Fruit fly (Drosophila melanogaster) whole organism, embryonic: Measurements from ENCODE around the gene SmD2.
A peak's percentile ranks its signal among the peaks of the same experiment; 100 is the strongest.

ENCODE experiments used
- Asciz ChIP-seq: fragments of 200-800 bp; sonication (Bioruptor generic); optimal IDR thresholded peaks from 2 replicates; lab custom pipeline; 2017; ENCODE audit warnings: missing biosample characterization, mild to moderate bottlenecking, missing genetic modification characterization, missing genetic modification reagents
- B-H1 ChIP-seq: fragments of 200-800 bp; sonication (Bioruptor generic); IDR thresholded peaks from 3 replicates; pipeline ENCODE4 v1.3.6; 2022; ENCODE audit warnings: missing biosample characterization, missing genetic modification characterization
- CG10274 ChIP-seq: fragments of 200-800 bp; sonication (Bioruptor generic); optimal IDR thresholded peaks from 3 replicates; lab custom pipeline; 2017; ENCODE audit warnings: missing biosample characterization, mild to moderate bottlenecking, missing genetic modification characterization
- CG10462 ChIP-seq: fragments of 200-800 bp; sonication (Bioruptor generic); optimal IDR thresholded peaks from 2 replicates; lab custom pipeline; 2016; ENCODE audit warnings: missing biosample characterization, missing genetic modification characterization
- CG12155 ChIP-seq: fragments of 200-800 bp; sonication (Bioruptor generic); optimal IDR thresholded peaks from 3 replicates; lab custom pipeline; 2016; ENCODE audit warnings: missing biosample characterization, missing genetic modification characterization
- CG14441 ChIP-seq: fragments of 200-800 bp; sonication (Bioruptor generic); IDR thresholded peaks from 2 replicates; pipeline ENCODE4 v1.3.6; 2022; ENCODE audit warnings: missing biosample characterization, missing genetic modification characterization
- CG1529 ChIP-seq: fragments of 200-800 bp; sonication (Bioruptor generic); optimal IDR thresholded peaks from 3 replicates; lab custom pipeline; 2018; ENCODE audit warnings: missing biosample characterization, missing genetic modification characterization
- CG1602 ChIP-seq: fragments of 200-800 bp; sonication (Bioruptor generic); optimal IDR thresholded peaks from 3 replicates; lab custom pipeline; 2016; ENCODE audit warnings: missing biosample characterization, missing genetic modification characterization
- CG17612 ChIP-seq: fragments of 200-800 bp; sonication (Bioruptor generic); IDR thresholded peaks from 2 replicates; pipeline ENCODE4 v1.3.6; 2022; ENCODE audit warnings: missing biosample characterization, missing genetic modification characterization
- CG30431 ChIP-seq: fragments of 200-800 bp; sonication (Bioruptor generic); optimal IDR thresholded peaks from 2 replicates; lab custom pipeline; 2017; ENCODE audit warnings: missing biosample characterization, missing genetic modification characterization
- CG32767 ChIP-seq: fragments of 200-800 bp; sonication (Bioruptor generic); IDR thresholded peaks from 2 replicates; pipeline ENCODE4 v1.3.6; 2022; ENCODE audit warnings: missing biosample characterization, missing genetic modification characterization
- CG33213 ChIP-seq: fragments of 200-800 bp; sonication (Bioruptor generic); optimal IDR thresholded peaks from 3 replicates; lab custom pipeline; 2016; ENCODE audit warnings: missing biosample characterization, missing genetic modification characterization
- CG3995 ChIP-seq: fragments of 200-800 bp; sonication (Bioruptor generic); optimal IDR thresholded peaks from 3 replicates; lab custom pipeline; 2016; ENCODE audit warnings: missing biosample characterization, missing genetic modification characterization
- CG43689 ChIP-seq: fragments of 200-800 bp; sonication (Bioruptor generic); IDR thresholded peaks from 2 replicates; pipeline ENCODE4 v1.3.6; 2022; ENCODE audit warnings: missing biosample characterization, missing genetic modification characterization
- CG4730 ChIP-seq: fragments of 200-800 bp; sonication (Bioruptor generic); IDR thresholded peaks from 2 replicates; pipeline ENCODE4 v1.3.6; 2022; ENCODE audit warnings: missing biosample characterization, missing genetic modification characterization
- CG7745 ChIP-seq: fragments of 200-800 bp; sonication (Bioruptor generic); optimal IDR thresholded peaks from 2 replicates; lab custom pipeline; 2018; ENCODE audit warnings: missing biosample characterization, mild to moderate bottlenecking, missing genetic modification characterization, moderate library complexity
- CG7786 ChIP-seq: fragments of 200-800 bp; sonication (Bioruptor generic); optimal IDR thresholded peaks from 2 replicates; lab custom pipeline; 2016; ENCODE audit warnings: missing biosample characterization, missing genetic modification characterization
- CG8478 ChIP-seq: fragments of >200 bp; optimal IDR thresholded peaks from 2 replicates; lab custom pipeline; 2018
- CG9876 ChIP-seq: fragments of 200-800 bp; sonication (Bioruptor generic); optimal IDR thresholded peaks from 2 replicates; lab custom pipeline; 2016; ENCODE audit warnings: missing biosample characterization, missing genetic modification characterization
- Deaf1 ChIP-seq: fragments of 200-800 bp; optimal IDR thresholded peaks from 3 replicates; lab custom pipeline; 2019; ENCODE audit warnings: missing biosample characterization, mild to moderate bottlenecking, missing genetic modification characterization, moderate library complexity
- Dip2 ChIP-seq: fragments of 200-800 bp; sonication (Bioruptor generic); IDR thresholded peaks from 2 replicates; pipeline ENCODE4 v1.3.6; 2022; ENCODE audit warnings: missing biosample characterization, missing genetic modification characterization
- Hmr ChIP-seq: fragments of 200-800 bp; sonication (Bioruptor generic); optimal IDR thresholded peaks from 3 replicates; lab custom pipeline; 2017; ENCODE audit warnings: mild to moderate bottlenecking, missing biosample characterization, missing genetic modification reagents, missing genetic modification characterization
- MTF-1 ChIP-seq: fragments of 200-800 bp; sonication (Bioruptor generic); optimal IDR thresholded peaks from 2 replicates; lab custom pipeline; 2018; ENCODE audit warnings: missing biosample characterization, mild to moderate bottlenecking, missing genetic modification characterization, borderline replicate concordance
- Meics ChIP-seq: fragments of 200-800 bp; sonication (Bioruptor generic); optimal IDR thresholded peaks from 2 replicates; lab custom pipeline; 2017; ENCODE audit warnings: missing biosample characterization, mild to moderate bottlenecking, missing genetic modification characterization
- NC2β ChIP-seq: fragments of 200-800 bp; sonication (Bioruptor generic); optimal IDR thresholded peaks from 2 replicates; lab custom pipeline; 2016; ENCODE audit warnings: missing biosample characterization, missing genetic modification characterization
- Rfx ChIP-seq: fragments of 200-800 bp; sonication (Bioruptor generic); IDR thresholded peaks from 2 replicates; pipeline ENCODE4 v1.3.6; 2022; ENCODE audit warnings: missing biosample characterization, missing genetic modification characterization
- Sox102F ChIP-seq: fragments of 200-800 bp; sonication (Bioruptor generic); optimal IDR thresholded peaks from 2 replicates; lab custom pipeline; 2018; ENCODE audit warnings: missing biosample characterization, mild to moderate bottlenecking, missing genetic modification characterization, moderate library complexity
- Taf1 ChIP-seq: fragments of 200-800 bp; sonication (Bioruptor generic); IDR thresholded peaks from 2 replicates; pipeline ENCODE4 v1.3.6; 2022; ENCODE audit warnings: missing biosample characterization, missing genetic modification characterization
- Trl ChIP-seq, 3 experiments: fragments of >200 bp in 2 of 3; fragments of 200-800 bp in 1 of 3; sonication (Bioruptor generic) in 1 of 3; optimal IDR thresholded peaks; 2 replicates in 1 of 3; 3 replicates in 2 of 3; lab custom pipeline; 2016 to 2017; ENCODE audit warnings: missing biosample characterization in 1 of 3, missing genetic modification characterization in 1 of 3
- Usf ChIP-seq: fragments of 200-800 bp; sonication (Bioruptor generic); optimal IDR thresholded peaks from 2 replicates; lab custom pipeline; 2017; ENCODE audit warnings: missing genotype, missing biosample characterization, missing genetic modification characterization
- Xrp1 ChIP-seq: fragments of 200-800 bp; sonication (Bioruptor generic); IDR thresholded peaks from 2 replicates; pipeline ENCODE4 v1.3.6; 2022; ENCODE audit warnings: missing biosample characterization, missing genetic modification characterization
- abd-A ChIP-seq: fragments of 200-800 bp; sonication (Bioruptor generic); optimal IDR thresholded peaks from 3 replicates; lab custom pipeline; 2019; ENCODE audit warnings: missing biosample characterization, mild to moderate bottlenecking, missing genetic modification characterization, moderate library complexity
- bigmax ChIP-seq: fragments of 200-800 bp; sonication (Bioruptor generic); optimal IDR thresholded peaks from 2 replicates; lab custom pipeline; 2018; ENCODE audit warnings: missing biosample characterization, mild to moderate bottlenecking, missing genetic modification characterization
- cg ChIP-seq: fragments of 200-800 bp; sonication (Bioruptor generic); optimal IDR thresholded peaks from 3 replicates; lab custom pipeline; 2019; ENCODE audit warnings: missing biosample characterization, mild to moderate bottlenecking, missing genetic modification characterization, moderate library complexity
- dmrt11E ChIP-seq: fragments of 200-800 bp; sonication (Bioruptor generic); optimal IDR thresholded peaks from 3 replicates; lab custom pipeline; 2018; ENCODE audit warnings: missing biosample characterization, mild to moderate bottlenecking, missing genetic modification characterization, moderate library complexity
- eyg ChIP-seq: fragments of 200-800 bp; sonication (Bioruptor generic); optimal IDR thresholded peaks from 3 replicates; lab custom pipeline; 2016; ENCODE audit warnings: missing biosample characterization, missing genetic modification characterization
- fd102C ChIP-seq: fragments of 200-800 bp; sonication (Bioruptor generic); optimal IDR thresholded peaks from 2 replicates; lab custom pipeline; 2018; ENCODE audit warnings: missing biosample characterization, mild to moderate bottlenecking, missing genetic modification characterization, moderate library complexity
- fu2 ChIP-seq: fragments of 200-800 bp; sonication (Bioruptor generic); optimal IDR thresholded peaks from 2 replicates; lab custom pipeline; 2016; ENCODE audit warnings: missing biosample characterization, missing genetic modification characterization
- kay ChIP-seq: fragments of 200-800 bp; sonication (Bioruptor generic); optimal IDR thresholded peaks from 2 replicates; lab custom pipeline; 2016; ENCODE audit warnings: missing biosample characterization, missing genetic modification characterization
- maf-S ChIP-seq: fragments of 200-800 bp; sonication (Bioruptor generic); optimal IDR thresholded peaks from 2 replicates; lab custom pipeline; 2016; ENCODE audit warnings: missing biosample characterization, missing genetic modification characterization
- pita ChIP-seq: fragments of 200-800 bp; sonication (Bioruptor generic); optimal IDR thresholded peaks from 2 replicates; lab custom pipeline; 2017; ENCODE audit warnings: missing biosample characterization, mild to moderate bottlenecking, missing genetic modification characterization
- prd ChIP-seq, 3 experiments: fragments of >200 bp in 2 of 3; fragments of 200-800 bp in 1 of 3; sonication (Bioruptor generic) in 1 of 3; optimal IDR thresholded peaks in 2 of 3; IDR thresholded peaks in 1 of 3; 2 replicates in 2 of 3; 3 replicates in 1 of 3; pipeline versions ENCODE4 v1.3.6 to Lab custom; 2017 to 2022; ENCODE audit warnings: missing biosample characterization in 1 of 3, missing genetic modification characterization in 1 of 3
- row ChIP-seq: fragments of 200-800 bp; sonication (Bioruptor generic); IDR thresholded peaks from 3 replicates; pipeline ENCODE4 v1.3.6; 2022; ENCODE audit warnings: missing biosample characterization, missing genetic modification characterization
- scrt ChIP-seq: fragments of 200-800 bp; sonication (Bioruptor generic); optimal IDR thresholded peaks from 2 replicates; lab custom pipeline; 2018; ENCODE audit warnings: missing biosample characterization, mild to moderate bottlenecking, missing genetic modification characterization, moderate library complexity
- slbo ChIP-seq: fragments of 200-800 bp; sonication (Bioruptor generic); IDR thresholded peaks from 2 replicates; pipeline ENCODE4 v1.3.6; 2022; ENCODE audit warnings: missing biosample characterization, missing genetic modification characterization
- stwl ChIP-seq: fragments of 200-800 bp; sonication (Bioruptor generic); optimal IDR thresholded peaks from 3 replicates; lab custom pipeline; 2018; ENCODE audit warnings: missing biosample characterization, mild to moderate bottlenecking, missing genetic modification characterization, moderate library complexity
- sug ChIP-seq: fragments of 200-800 bp; optimal IDR thresholded peaks from 2 replicates; lab custom pipeline; 2019; ENCODE audit warnings: missing biosample characterization, mild to moderate bottlenecking, missing genetic modification characterization, moderate library complexity
- tin ChIP-seq: fragments of 200-800 bp; sonication (Bioruptor generic); optimal IDR thresholded peaks from 3 replicates; lab custom pipeline; 2016; ENCODE audit warnings: missing biosample characterization, missing genetic modification characterization

Gene SmD2

dm6 chr3R:6373512-6374306 lies 28.0 kb upstream of the SmD2 start (continued):
- TF ChIP-seq cg (GFP tag; lab: Kevin White, UChicago) (no peak), dmrt11E (tag; lab: Kevin White, UChicago) (no peak), CG8478 (lab: Kevin White, UChicago) (no peak), eyg (GFP tag; lab: Kevin White, UChicago) (peak; percentile 13), tin (GFP tag; lab: Kevin White, UChicago) (no peak), Meics (GFP tag; lab: Kevin White, UChicago) (peak; percentile 96), Asciz (GFP tag; lab: Kevin White, UChicago) (peak; percentile 72), CG9876 (GFP tag; lab: Kevin White, UChicago) (no peak), CG7745 (no peak), Rfx (GFP tag; lab: Robert Waterston, UW) (peak; percentile 77), sug (tag; lab: Kevin White, UChicago) (peak; percentile 51), pita (no peak), fd102C (GFP tag; lab: Kevin White, UChicago) (no peak), bigmax (no peak), slbo (GFP tag; lab: Robert Waterston, UW) (peak; percentile 48; the same call in 1 of the 2 replicates), CG43689 (no peak), row (GFP tag; lab: Robert Waterston, UW) (peak; percentile 77), Deaf1 (tag; lab: Kevin White, UChicago) (no peak)

dm6 chr3R:6368550-6369238 lies 23.0 kb upstream of the SmD2 start, which contains the start of gene CG10286:
Gene CG10286, plus strand, starts transcription at chr3R:6368965.
- TF ChIP-seq CG10462 (GFP tag; lab: Kevin White, UChicago): peak; percentile 13
- TF ChIP-seq CG30431: no peak
- TF ChIP-seq Sox102F (GFP tag; lab: Kevin White, UChicago): no peak
- TF ChIP-seq Hmr (GFP tag; lab: Kevin White, UChicago): peak; percentile 48
- TF ChIP-seq B-H1: peak; percentile 44; the same call in 1 of the 3 replicates
- peak; percentile 51 for TF ChIP-seq CG14441 (GFP tag; lab: Robert Waterston, UW)
- TF ChIP-seq NC2β (GFP tag; lab: Kevin White, UChicago): peak; percentile 26
- no peak for TF ChIP-seq fu2
- TF ChIP-seq Trl (optimal IDR thresholded peaks at IDR 0.05; lab: Kevin White, UChicago): no peak
- no peak for TF ChIP-seq Trl (GFP tag; optimal IDR thresholded peaks at IDR 0.05; lab: Kevin White, UChicago)
- no peak for TF ChIP-seq Usf
- TF ChIP-seq CG1529 (GFP tag; lab: Kevin White, UChicago): no peak
- TF ChIP-seq kay (GFP tag; lab: Kevin White, UChicago): no peak
- no peak for TF ChIP-seq CG4730 (GFP tag; lab: Robert Waterston, UW)
- TF ChIP-seq CG10274 (GFP tag; lab: Kevin White, UChicago): no peak
- TF ChIP-seq CG1602 (GFP tag; lab: Kevin White, UChicago): no peak
- TF ChIP-seq prd (optimal IDR thresholded peaks at IDR 0.05; lab: Kevin White, UChicago): no peak
- TF ChIP-seq prd (GFP tag; IDR thresholded peaks at IDR 0.05; lab: Robert Waterston, UW): peak; percentile 30; the same call in 1 of the 3 replicates
- no peak for TF ChIP-seq CG12155
- no peak for TF ChIP-seq CG32767 (GFP tag; lab: Robert Waterston, UW)
- TF ChIP-seq scrt (GFP tag; lab: Kevin White, UChicago): peak; percentile 25
- TF ChIP-seq maf-S: no peak
- TF ChIP-seq Taf1 (GFP tag; lab: Robert Waterston, UW): no peak
- TF ChIP-seq CG17612 (GFP tag; lab: Robert Waterston, UW): no peak
- peak; percentile 47 for TF ChIP-seq CG33213 (GFP tag; lab: Kevin White, UChicago)
- no peak for TF ChIP-seq Dip2 (GFP tag; lab: Robert Waterston, UW)
- TF ChIP-seq CG7786: no peak
- TF ChIP-seq Xrp1 (GFP tag; lab: Robert Waterston, UW): peak; percentile 43
- no peak for TF ChIP-seq abd-A (tag; lab: Kevin White, UChicago)
- TF ChIP-seq MTF-1 (GFP tag; lab: Kevin White, UChicago): no peak
- peak; percentile 98 for TF ChIP-seq CG3995 (GFP tag; lab: Kevin White, UChicago)
- TF ChIP-seq stwl (tag; lab: Kevin White, UChicago): peak; percentile 3
